Fruit fly (Drosophila melanogaster) whole organism, prepupa: ENCODE data around the gene CG10011.

Source experiments
- Blimp-1 ChIP-seq: fragments of 200-800 bp; sonication (Bioruptor generic); optimal IDR thresholded peaks from 3 replicates; lab custom pipeline; 2017; ENCODE audit warnings: missing biosample characterization, missing genetic modification characterization, mild to moderate bottlenecking, moderate library complexity, missing genetic modification reagents
- CG3032 ChIP-seq: fragments of 200-800 bp; optimal IDR thresholded peaks from 2 replicates; lab custom pipeline; 2019; ENCODE audit warnings: missing biosample characterization, mild to moderate bottlenecking, missing genetic modification characterization, moderate library complexity
- CG32006 ChIP-seq: fragments of 200-800 bp; sonication (Bioruptor generic); optimal IDR thresholded peaks from 3 replicates; lab custom pipeline; 2017; ENCODE audit warnings: missing biosample characterization, mild to moderate bottlenecking, missing genetic modification characterization
- CG4318 ChIP-seq: fragments of 200-800 bp; sonication (Bioruptor generic); optimal IDR thresholded peaks from 3 replicates; lab custom pipeline; 2017; ENCODE audit warnings: missing biosample characterization, mild to moderate bottlenecking, missing genetic modification characterization
- CG6854 ChIP-seq: fragments of 200-800 bp; sonication (Bioruptor generic); optimal IDR thresholded peaks from 2 replicates; lab custom pipeline; 2017; ENCODE audit warnings: missing biosample characterization, mild to moderate bottlenecking, missing genetic modification characterization
- Eip75B ChIP-seq: fragments of 200-800 bp; sonication (Bioruptor generic); optimal IDR thresholded peaks from 3 replicates; lab custom pipeline; 2016; ENCODE audit warnings: missing biosample characterization, missing genetic modification characterization
- Gug ChIP-seq: fragments of 200-800 bp; sonication (Bioruptor generic); IDR thresholded peaks from 2 replicates; pipeline ENCODE4 v1.3.6; 2022; ENCODE audit warnings: missing biosample characterization, missing genetic modification characterization
- Hr39 ChIP-seq: fragments of 200-800 bp; sonication (Bioruptor generic); optimal IDR thresholded peaks from 2 replicates; lab custom pipeline; 2016; ENCODE audit warnings: missing biosample characterization, missing genetic modification characterization
- Hr4 ChIP-seq: fragments of 200-800 bp; sonication (Bioruptor generic); optimal IDR thresholded peaks from 3 replicates; lab custom pipeline; 2016; ENCODE audit warnings: missing biosample characterization, missing genetic modification characterization
- Sox102F ChIP-seq: fragments of 200-800 bp; sonication (Bioruptor generic); optimal IDR thresholded peaks from 2 replicates; lab custom pipeline; 2016; ENCODE audit warnings: missing biosample characterization, mild to moderate bottlenecking, missing genetic modification characterization
- esn ChIP-seq: fragments of 200-800 bp; sonication (Bioruptor generic); optimal IDR thresholded peaks from 2 replicates; lab custom pipeline; 2016; ENCODE audit warnings: missing biosample characterization, mild to moderate bottlenecking, missing genetic modification characterization, moderate library complexity

- TF ChIP-seq Blimp-1 (no peak), CG6854 (GFP tag; lab: Kevin White, UChicago) (no peak), Sox102F (GFP tag; lab: Kevin White, UChicago) (no peak), Gug (GFP tag; lab: Robert Waterston, UW) (no peak), CG3032 (tag; lab: Kevin White, UChicago) (no peak), Hr39 (GFP tag; lab: Kevin White, UChicago) (no peak), Hr4 (no peak), Eip75B (no peak), CG4318 (GFP tag; lab: Kevin White, UChicago) (no peak), esn (GFP tag; lab: Kevin White, UChicago) (no peak), CG32006 (GFP tag; lab: Kevin White, UChicago) (no peak)
Measured at dm6 chr3R:28670404-28670803, 35.5 kb upstream of the CG10011 start, which contains the start of gene Sid.
